Fruit fly (Drosophila melanogaster): ENCODE measurements around the gene Sry-delta.

DNA sequence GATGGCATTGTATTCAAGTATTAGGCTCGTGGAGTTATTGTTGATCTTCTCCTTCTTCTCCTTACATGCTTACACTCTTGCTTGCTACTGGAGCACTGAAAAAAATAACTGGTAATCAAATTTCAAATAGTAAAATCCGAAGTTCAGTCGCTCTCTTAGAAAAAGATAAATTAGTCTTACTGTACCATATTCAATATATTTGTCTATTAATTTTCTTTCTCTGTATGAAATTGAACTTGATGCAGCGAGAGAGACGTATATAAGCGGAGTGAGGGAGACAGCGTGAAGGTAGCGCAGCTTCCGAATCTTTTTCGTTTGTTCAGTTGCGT lies 18.0 kb downstream of the Sry-delta start:
- TF ChIP-seq CG16813 (GFP tag; IDR thresholded peaks at IDR 0.05; ENCODE audit: partially characterized antibody), result no peak
- TF ChIP-seq Lhr (GFP tag; optimal IDR thresholded peaks at IDR 0.05), result no peak
- TF ChIP-seq CG30020 (tag; optimal IDR thresholded peaks at IDR 0.05), result peak; percentile 60
